Fruit fly (Drosophila melanogaster) whole organism: ENCODE data around the gene p23.
"Not testable (repeated sequence)": the region's sequence is repeated elsewhere in the genome, so short reads cannot be mapped to it uniquely, and the experiment has no call there.

Source experiments
- CG8478 ChIP-seq: fragments of >200 bp; optimal IDR thresholded peaks from 2 replicates; lab custom pipeline; 2018; ENCODE audit warnings: inconsistent platforms
- Dll ChIP-seq: fragments of >200 bp; optimal IDR thresholded peaks from 2 replicates; lab custom pipeline; 2017
- psq ChIP-seq: fragments of >200 bp; optimal IDR thresholded peaks from 2 replicates; lab custom pipeline; 2017

DNA sequence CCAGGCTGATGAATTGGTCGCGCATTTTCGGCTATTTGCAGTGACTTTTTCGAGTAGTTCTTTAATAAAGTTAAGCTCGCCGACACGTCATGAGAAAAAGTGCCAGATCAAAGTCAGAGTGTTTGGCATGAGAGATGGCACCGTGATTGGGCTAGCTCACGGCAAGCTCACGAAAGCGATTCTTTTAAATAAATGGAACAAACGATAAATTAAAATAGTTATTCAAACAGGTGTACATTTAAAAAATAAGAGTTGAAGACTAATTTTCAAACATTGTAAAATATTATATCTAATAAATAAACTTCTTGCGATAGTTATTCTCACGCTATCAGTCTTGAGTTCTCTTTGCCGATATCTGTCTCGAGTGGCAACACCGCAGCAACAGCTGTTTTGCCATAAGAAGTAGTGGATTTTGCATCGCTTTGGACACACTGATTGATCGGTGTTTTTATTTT is 15.0 kb downstream of the p23 start, which contains the start of the genes Unc-115b, p24-2 and CG32939:
- TF ChIP-seq CG8478 (lab: Kevin White, UChicago); psq; Dll (lab: Kevin White, UChicago): not testable (repeated sequence)
